Fruit fly (Drosophila melanogaster) whole organism, wandering third instar larva: Measurements from ENCODE around the gene CG42564.

Experiments used
- CG9705 ChIP-seq: fragments of 200-800 bp; sonication (Bioruptor generic); optimal IDR thresholded peaks from 2 replicates; lab custom pipeline; 2018; ENCODE audit warnings: missing biosample characterization, mild to moderate bottlenecking, missing genetic modification characterization
- Hr78 ChIP-seq: fragments of >200 bp; optimal IDR thresholded peaks from 2 replicates; lab custom pipeline; 2017; ENCODE audit warnings: missing biosample characterization, missing genetic modification characterization
- N ChIP-seq: fragments of >200 bp; optimal IDR thresholded peaks from 2 replicates; lab custom pipeline; 2018; ENCODE audit warnings: missing biosample characterization, missing external identifiers, missing genetic modification characterization
- Rel ChIP-seq, 2 experiments: fragments of 200-800 bp; sonication (Bioruptor generic) in 1 of 2; optimal IDR thresholded peaks; 2 replicates in 1 of 2; 3 replicates in 1 of 2; lab custom pipeline; 2016 to 2019; ENCODE audit warnings: mild to moderate bottlenecking in 2 of 2, missing biosample characterization in 2 of 2, missing genetic modification characterization in 2 of 2, moderate library complexity in 1 of 2
- dsf ChIP-seq: sonication (Bioruptor generic); optimal IDR thresholded peaks from 2 replicates; lab custom pipeline; 2016; ENCODE audit warnings: missing biosample characterization, missing genetic modification characterization, borderline replicate concordance
- fru ChIP-seq: fragments of 200-800 bp; sonication (Bioruptor generic); optimal IDR thresholded peaks from 3 replicates; lab custom pipeline; 2016; ENCODE audit warnings: missing biosample characterization, mild to moderate bottlenecking, missing genetic modification characterization
- tai ChIP-seq: sonication (Bioruptor generic); optimal IDR thresholded peaks from 2 replicates; lab custom pipeline; 2016; ENCODE audit warnings: missing biosample characterization, missing genetic modification characterization

DNA sequence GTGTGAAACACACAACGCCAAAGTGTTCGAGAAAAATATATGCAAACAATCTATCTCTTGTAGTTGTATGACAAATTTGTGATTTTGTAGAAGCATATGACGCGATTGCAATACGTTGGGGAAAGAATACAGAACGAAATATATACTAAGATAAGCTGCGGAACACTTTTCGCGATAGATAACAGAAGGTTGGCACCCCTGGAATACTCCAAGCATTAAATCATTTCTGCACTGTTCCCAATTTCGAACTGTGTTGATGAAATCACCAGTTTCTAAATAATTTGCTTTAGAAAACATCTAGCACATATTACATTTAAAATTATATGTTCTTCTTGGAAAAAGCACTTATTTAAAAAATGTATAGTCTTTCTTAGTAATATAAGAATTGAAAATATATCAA lies 19.9 kb upstream of the CG42564 start:
- TF ChIP-seq Rel (GFP tag; optimal IDR thresholded peaks at IDR 0.05; lab: Kevin White, UChicago) = no peak
- no peak for TF ChIP-seq Rel (tag; optimal IDR thresholded peaks at IDR 0.05; lab: Kevin White, UChicago)
- TF ChIP-seq CG9705 (GFP tag; lab: Kevin White, UChicago) = no peak
- TF ChIP-seq Hr78 (GFP tag; lab: Kevin White, UChicago) = no peak
- no peak for TF ChIP-seq tai (GFP tag; lab: Kevin White, UChicago)
- TF ChIP-seq dsf = no peak
- TF ChIP-seq fru (GFP tag; lab: Kevin White, UChicago) = no peak
- TF ChIP-seq N (GFP tag; lab: Kevin White, UChicago) = no peak
